Worm (Caenorhabditis elegans): ENCODE measurements around the gene F31E3.2.

F31E3.2 gene

DNA sequence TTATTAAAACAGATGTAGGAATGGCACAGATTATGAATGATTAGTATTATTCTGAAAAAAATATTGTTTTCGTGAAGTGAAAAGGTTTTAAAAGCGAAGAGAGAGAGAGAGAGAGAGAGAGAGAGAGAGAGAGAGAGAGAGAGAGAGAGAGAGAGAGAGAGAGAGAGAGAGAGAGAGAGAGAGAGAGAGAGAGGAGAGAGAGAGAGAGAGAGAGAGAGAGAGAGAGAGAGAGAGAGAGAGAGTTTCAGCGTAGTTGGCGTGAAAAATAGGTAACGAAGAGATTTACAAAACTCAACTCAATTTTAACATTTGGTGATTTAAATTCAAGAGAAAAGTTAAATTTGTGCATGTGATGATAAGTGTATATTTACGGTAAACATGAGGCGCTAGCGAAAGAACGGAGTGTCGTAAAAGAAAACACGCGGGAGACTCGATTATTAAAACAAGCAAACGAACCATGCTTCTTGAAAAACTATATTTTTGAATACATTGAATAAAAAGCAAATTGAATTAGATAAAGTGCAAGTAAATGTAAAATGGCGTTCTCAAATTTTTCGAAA lies 5.6 kb upstream of the F31E3.2 start, which contains the start of gene panl-2:
Gene panl-2, minus strand, starts transcription at position 51 of the 560 bp plus-strand sequence.
- TF ChIP-seq bed-3 (GFP tag; optimal IDR thresholded peaks at IDR 0.05) (no peak), sem-2 (GFP tag; optimal IDR thresholded peaks at IDR 0.05) (no peak), nhr-237 (tag; optimal IDR thresholded peaks at IDR 0.05) (peak; percentile 32), nhr-28 (tag; optimal IDR thresholded peaks at IDR 0.05) (no peak), lsy-2 (tag; optimal IDR thresholded peaks at IDR 0.05) (peak; percentile 65), ces-1 (GFP tag; optimal IDR thresholded peaks at IDR 0.05) (peak; percentile 34), drap-1 (GFP tag; optimal IDR thresholded peaks at IDR 0.05) (no peak)

DNA sequence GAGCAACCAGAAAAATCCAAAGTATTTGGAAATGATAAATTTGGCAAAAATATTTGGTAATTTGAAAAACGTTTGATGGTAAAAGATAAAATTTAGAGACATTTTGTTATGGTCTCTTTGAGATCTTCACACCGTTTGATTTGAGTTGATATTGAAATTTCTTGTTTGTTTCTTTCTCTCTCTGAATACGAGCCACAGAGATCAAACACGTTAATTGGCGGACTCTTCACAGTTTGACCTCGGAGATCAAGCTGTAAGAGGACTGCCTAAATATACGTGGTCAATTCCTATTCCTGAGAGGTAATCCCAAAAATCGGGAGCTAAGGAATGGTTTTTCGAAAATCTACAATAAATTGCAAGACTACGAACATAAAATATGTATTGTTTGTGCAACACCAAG lies 5.1 kb upstream of the F31E3.2 start:
- TF ChIP-seq ztf-11 (tag; optimal IDR thresholded peaks at IDR 0.05) (no peak), ham-2 (GFP tag; optimal IDR thresholded peaks at IDR 0.05) (no peak), cnd-1 (tag; optimal IDR thresholded peaks at IDR 0.05) (no peak), zip-8 (tag; optimal IDR thresholded peaks at IDR 0.05) (no peak), pha-4 (tag; optimal IDR thresholded peaks at IDR 0.05) (no peak), mep-1 (tag; optimal IDR thresholded peaks at IDR 0.05) (no peak), elt-3 (tag; optimal IDR thresholded peaks at IDR 0.05) (no peak), nhr-12 (tag; optimal IDR thresholded peaks at IDR 0.05) (no peak), nhr-2 (tag; optimal IDR thresholded peaks at IDR 0.05) (no peak), unc-39 (tag; optimal IDR thresholded peaks at IDR 0.05) (no peak), nhr-76 (tag; optimal IDR thresholded peaks at IDR 0.05) (no peak), sptf-1 (tag; optimal IDR thresholded peaks at IDR 0.05) (no peak)

DNA sequence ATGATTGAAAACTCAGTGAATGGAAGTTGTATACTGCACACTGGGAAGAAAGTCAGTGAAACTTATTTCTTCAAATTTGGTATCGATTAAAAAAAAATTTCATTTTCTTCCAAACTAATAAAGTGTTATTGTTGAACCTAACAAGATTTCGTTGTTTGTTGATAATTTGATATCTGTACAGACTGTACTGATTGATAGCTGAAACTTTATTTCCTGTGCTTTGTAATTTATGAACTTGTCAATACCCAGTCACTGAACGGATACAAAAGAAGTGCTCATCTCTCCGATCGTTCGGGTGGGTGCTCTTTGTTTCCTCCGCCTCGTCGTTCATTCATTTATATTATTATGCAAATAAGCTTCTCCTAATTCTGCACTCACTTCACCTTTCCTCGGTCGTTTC lies 4.7 kb upstream of the F31E3.2 start, which contains the start of gene F31E3.12:
Gene F31E3.12, plus strand, starts transcription at position 301 of the 400 bp plus-strand sequence.
- TF ChIP-seq unc-62 (GFP tag; optimal IDR thresholded peaks at IDR 0.05) (no peak), mep-1 (tag; optimal IDR thresholded peaks at IDR 0.05) (no peak), ceh-43 (GFP tag; optimal IDR thresholded peaks at IDR 0.05) (no peak), ztf-11 (tag; optimal IDR thresholded peaks at IDR 0.05) (no peak), M03D4.4 (tag; optimal IDR thresholded peaks at IDR 0.05) (no peak), pha-4 (tag; optimal IDR thresholded peaks at IDR 0.05) (no peak), zip-8 (tag; optimal IDR thresholded peaks at IDR 0.05) (no peak), lsy-2 (tag; optimal IDR thresholded peaks at IDR 0.05) (no peak), mls-2 (tag; optimal IDR thresholded peaks at IDR 0.05) (no peak), blmp-1 (tag; optimal IDR thresholded peaks at IDR 0.05) (no peak), ceh-39 (tag; optimal IDR thresholded peaks at IDR 0.05) (no peak), ces-1 (GFP tag; optimal IDR thresholded peaks at IDR 0.05) (no peak), elt-1 (tag; optimal IDR thresholded peaks at IDR 0.05; ENCODE audit: borderline replicate concordance, insufficient read depth) (no peak), ceh-83 (GFP tag; optimal IDR thresholded peaks at IDR 0.05) (no peak), nhr-2 (tag; optimal IDR thresholded peaks at IDR 0.05) (no peak), mab-5 (tag; optimal IDR thresholded peaks at IDR 0.05) (no peak), lin-32 (GFP tag; optimal IDR thresholded peaks at IDR 0.05) (no peak), unc-120 (tag; optimal IDR thresholded peaks at IDR 0.05; ENCODE audit: poor library complexity, severe bottlenecking) (no peak), sem-2 (GFP tag; optimal IDR thresholded peaks at IDR 0.05) (no peak), nhr-28 (tag; optimal IDR thresholded peaks at IDR 0.05) (no peak)

DNA sequence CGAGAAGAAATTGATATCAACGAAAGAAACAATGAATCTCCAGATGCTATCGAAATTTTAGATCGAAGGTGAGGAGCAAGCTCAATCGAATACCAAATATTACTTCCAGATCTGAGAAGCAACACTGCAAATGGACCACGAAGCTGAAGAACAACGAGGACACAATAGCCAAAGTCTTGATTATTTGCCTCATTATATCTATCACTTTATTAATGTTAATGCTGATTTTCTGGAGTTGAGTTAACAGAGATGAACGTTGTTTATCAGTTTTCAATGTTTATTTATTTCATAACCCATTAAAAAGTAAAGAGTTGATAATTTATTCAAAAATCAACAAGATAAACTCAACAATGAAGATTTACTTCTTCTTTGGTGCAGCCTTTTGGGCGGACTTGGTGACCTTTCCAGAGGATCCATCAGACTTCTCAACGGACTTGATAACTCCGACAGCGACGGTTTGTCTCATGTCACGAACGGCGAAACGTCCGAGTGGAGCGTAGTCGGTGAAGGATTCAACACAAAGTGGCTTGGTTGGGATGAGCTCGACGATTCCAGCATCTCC lies 3.9 kb upstream of the F31E3.2 start:
- no peak for TF ChIP-seq ham-2 (GFP tag; optimal IDR thresholded peaks at IDR 0.05)
- no peak for TF ChIP-seq cnd-1 (tag; optimal IDR thresholded peaks at IDR 0.05)
- no peak for TF ChIP-seq sptf-1 (tag; optimal IDR thresholded peaks at IDR 0.05)

DNA sequence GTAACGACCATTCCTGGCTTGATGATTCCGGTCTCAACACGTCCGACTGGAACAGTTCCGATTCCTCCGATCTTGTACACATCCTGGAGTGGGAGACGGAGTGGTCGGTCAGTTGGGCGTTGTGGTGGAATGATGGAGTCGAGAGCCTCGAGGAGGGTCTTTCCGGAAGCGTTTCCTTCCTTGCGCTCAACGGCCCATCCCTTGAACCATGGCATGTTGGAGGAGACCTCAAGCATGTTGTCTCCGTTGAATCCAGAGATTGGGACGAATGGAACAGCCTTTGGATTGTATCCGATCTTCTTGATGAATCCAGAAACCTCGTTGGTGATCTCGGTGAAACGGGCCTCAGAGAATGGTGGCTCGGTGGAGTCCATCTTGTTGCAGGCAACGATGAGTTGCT lies 3.0 kb upstream of the F31E3.2 start:
- TF ChIP-seq hlh-1 (tag; optimal IDR thresholded peaks at IDR 0.05) = no peak
- TF ChIP-seq sem-2 (GFP tag; optimal IDR thresholded peaks at IDR 0.05) = no peak
- no peak for TF ChIP-seq nhr-2 (tag; optimal IDR thresholded peaks at IDR 0.05)
- no peak for TF ChIP-seq sptf-1 (tag; optimal IDR thresholded peaks at IDR 0.05)
- no peak for TF ChIP-seq flh-1 (GFP tag; optimal IDR thresholded peaks at IDR 0.05)
- TF ChIP-seq ces-1 (GFP tag; optimal IDR thresholded peaks at IDR 0.05) = no peak
- no peak for TF ChIP-seq nhr-76 (tag; optimal IDR thresholded peaks at IDR 0.05)

All from whole organism, mixed stage, embryonic.